Worm (Caenorhabditis elegans) whole organism, L2 larva: Measurements from ENCODE around the gene cyp-33D1.

Experiments used
- F13H6.1 ChIP-seq: sonication (generic microtip); optimal IDR thresholded peaks from 2 replicates; lab custom pipeline; 2016; ENCODE audit warnings: missing genetic modification characterization, missing compliant biosample characterization
- ceh-16 ChIP-seq: fragments of 150-350 bp; optimal IDR thresholded peaks from 2 replicates; lab custom pipeline; 2014; ENCODE audit warnings: missing biosample characterization, missing genetic modification characterization
- ceh-82 ChIP-seq: fragments of 150-350 bp; optimal IDR thresholded peaks from 2 replicates; lab custom pipeline; 2014; ENCODE audit warnings: missing biosample characterization, missing genetic modification characterization
- lin-39 ChIP-seq: fragments of 150-350 bp; optimal IDR thresholded peaks from 2 replicates; lab custom pipeline; 2014; ENCODE audit warnings: missing biosample characterization, missing genetic modification reagents, missing genetic modification characterization
- mab-5 ChIP-seq: fragments of 150-350 bp; optimal IDR thresholded peaks from 2 replicates; lab custom pipeline; 2014; ENCODE audit warnings: missing biosample characterization, missing genetic modification characterization
- mdl-1 ChIP-seq, 2 experiments: fragments of 150-350 bp in 1 of 2; sonication (generic microtip) in 1 of 2; optimal IDR thresholded peaks; 2 replicates each; lab custom pipeline; 2017; ENCODE audit warnings: missing biosample characterization in 2 of 2, missing genetic modification characterization in 2 of 2
- nhr-11 ChIP-seq: fragments of 150-350 bp; optimal IDR thresholded peaks from 2 replicates; lab custom pipeline; 2014; ENCODE audit warnings: missing biosample characterization, missing genetic modification characterization
- unc-39 ChIP-seq: fragments of 150-350 bp; optimal IDR thresholded peaks from 2 replicates; lab custom pipeline; 2014; ENCODE audit warnings: missing biosample characterization, missing genetic modification characterization
- ztf-1 ChIP-seq: fragments of 200-800 bp; sonication (Bioruptor generic); conservative IDR thresholded peaks from 2 replicates; pipeline ENCODE4 v1.3.6; 2022; ENCODE audit warnings: missing genetic modification characterization, missing compliant biosample characterization
- ztf-4 ChIP-seq: fragments of 150-350 bp; optimal IDR thresholded peaks from 2 replicates; lab custom pipeline; 2014; ENCODE audit warnings: missing biosample characterization, missing genetic modification characterization

DNA sequence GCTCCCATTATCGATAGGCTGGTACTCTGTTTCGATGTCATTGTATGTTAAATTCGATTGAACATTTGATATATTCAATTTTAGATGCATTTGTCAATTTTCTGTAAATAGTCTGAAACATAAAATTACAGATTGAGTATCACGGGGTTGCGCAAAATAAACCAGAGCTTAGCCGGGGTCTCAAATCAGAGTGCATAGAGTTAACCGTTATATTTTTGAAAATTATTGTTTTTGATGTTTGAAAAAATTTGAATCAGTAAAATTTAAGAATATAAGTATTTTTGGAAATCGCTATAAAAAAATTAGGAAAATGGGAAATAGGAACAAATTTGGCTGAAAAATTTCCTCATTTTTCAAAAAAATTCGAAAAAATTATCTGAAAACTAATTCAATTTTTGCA lies 16.1 kb downstream of the cyp-33D1 start, which contains the start of gene F10A3.17:
- TF ChIP-seq ceh-82 (tag; lab: Kevin White, UChicago) (no peak), mdl-1 (tag; optimal IDR thresholded peaks at IDR 0.05; lab: Kevin White, UChicago) (no peak), lin-39 (tag; lab: Kevin White, UChicago) (no peak), ztf-4 (tag; lab: Kevin White, UChicago) (no peak), ztf-1 (GFP tag; lab: Robert Waterston, UW) (no peak), F13H6.1 (tag; lab: Kevin White, UChicago) (no peak), unc-39 (tag; lab: Kevin White, UChicago) (no peak), nhr-11 (tag; lab: Kevin White, UChicago) (no peak), ceh-16 (tag; lab: Kevin White, UChicago) (no peak), mab-5 (tag; lab: Kevin White, UChicago) (no peak)
